Worm (Caenorhabditis elegans): Measurements from ENCODE around the gene Y40B10A.5.

The Y40B10A.5 gene

ce11 chrV:2055765-2056504, 10.1 kb upstream of the Y40B10A.5 start:
- TF ChIP-seq fkh-6 (tag; optimal IDR thresholded peaks at IDR 0.05) (no peak), dmd-4 (tag; optimal IDR thresholded peaks at IDR 0.05; ENCODE audit: borderline replicate concordance) (no peak), unc-42 (tag; optimal IDR thresholded peaks at IDR 0.05) (no peak), gmeb-2 (tag; optimal IDR thresholded peaks at IDR 0.05) (no peak), hlh-6 (tag; optimal IDR thresholded peaks at IDR 0.05) (no peak), eyg-1 (tag; optimal IDR thresholded peaks at IDR 0.05) (no peak), tbx-7 (tag; optimal IDR thresholded peaks at IDR 0.05) (no peak)

ce11 chrV:2054254-2054653, 8.4 kb upstream of the Y40B10A.5 start:
- TF ChIP-seq pros-1 (tag; optimal IDR thresholded peaks at IDR 0.05) (no peak), ceh-48 (tag; optimal IDR thresholded peaks at IDR 0.05) (no peak), fkh-10 (GFP tag; optimal IDR thresholded peaks at IDR 0.05) (no peak), ama-1 (optimal IDR thresholded peaks at IDR 0.05) (no peak), C08G9.2 (tag; optimal IDR thresholded peaks at IDR 0.05) (no peak), ceh-6 (GFP tag; optimal IDR thresholded peaks at IDR 0.05) (no peak), hlh-8 (tag; optimal IDR thresholded peaks at IDR 0.05) (no peak), unc-3 (GFP tag; conservative IDR thresholded peaks at IDR 0.05) (no peak), unc-3 (tag; optimal IDR thresholded peaks at IDR 0.05) (no peak), sox-2 (GFP tag; IDR thresholded peaks at IDR 0.05) (no peak), unc-86 (tag; optimal IDR thresholded peaks at IDR 0.05) (no peak), odd-2 (tag; optimal IDR thresholded peaks at IDR 0.05) (no peak), ceh-24 (tag; optimal IDR thresholded peaks at IDR 0.05) (no peak), nfya-1 (tag; optimal IDR thresholded peaks at IDR 0.05) (no peak), ceh-2 (tag; optimal IDR thresholded peaks at IDR 0.05) (no peak), ref-2 (tag; optimal IDR thresholded peaks at IDR 0.05) (no peak), ceh-22 (tag; optimal IDR thresholded peaks at IDR 0.05) (no peak), lim-6 (tag; optimal IDR thresholded peaks at IDR 0.05) (no peak)

- TF ChIP-seq hlh-8 (tag; optimal IDR thresholded peaks at IDR 0.05) (no peak), dve-1 (tag; optimal IDR thresholded peaks at IDR 0.05) (no peak), ceh-24 (tag; optimal IDR thresholded peaks at IDR 0.05) (no peak), fkh-10 (GFP tag; optimal IDR thresholded peaks at IDR 0.05) (no peak), eyg-1 (tag; optimal IDR thresholded peaks at IDR 0.05) (no peak), hlh-15 (tag; optimal IDR thresholded peaks at IDR 0.05) (no peak), lim-6 (tag; optimal IDR thresholded peaks at IDR 0.05) (no peak), ceh-9 (tag; optimal IDR thresholded peaks at IDR 0.05) (no peak), nhr-232 (tag; optimal IDR thresholded peaks at IDR 0.05) (no peak), hlh-13 (GFP tag; optimal IDR thresholded peaks at IDR 0.05) (no peak), ceh-31 (tag; optimal IDR thresholded peaks at IDR 0.05) (no peak), odd-2 (tag; optimal IDR thresholded peaks at IDR 0.05) (no peak), F13H6.1 (tag; optimal IDR thresholded peaks at IDR 0.05) (no peak)
These were observed 7.7 kb upstream of the Y40B10A.5 start, which contains the start of gene comt-5 for ce11 chrV:2053509-2053908. Gene comt-5, minus strand, starts transcription at chrV:2053609.

- TF ChIP-seq hlh-15 (tag; optimal IDR thresholded peaks at IDR 0.05), result no peak
- no peak for TF ChIP-seq syd-9 (tag; optimal IDR thresholded peaks at IDR 0.05)
- TF ChIP-seq fax-1 (tag; optimal IDR thresholded peaks at IDR 0.05), result no peak
- TF ChIP-seq ceh-6 (GFP tag; optimal IDR thresholded peaks at IDR 0.05), result no peak
- TF ChIP-seq sox-2 (GFP tag; IDR thresholded peaks at IDR 0.05), result no peak
- no peak for TF ChIP-seq ceh-48 (tag; optimal IDR thresholded peaks at IDR 0.05)
- TF ChIP-seq ceh-34 (tag; optimal IDR thresholded peaks at IDR 0.05), result no peak
- no peak for TF ChIP-seq ceh-45 (GFP tag; IDR thresholded peaks at IDR 0.05)
- TF ChIP-seq ceh-18 (tag; optimal IDR thresholded peaks at IDR 0.05), result no peak
- no peak for TF ChIP-seq F13H6.1 (tag; optimal IDR thresholded peaks at IDR 0.05)
- no peak for TF ChIP-seq ceh-22 (tag; optimal IDR thresholded peaks at IDR 0.05)
- TF ChIP-seq hlh-6 (tag; optimal IDR thresholded peaks at IDR 0.05), result no peak
- no peak for TF ChIP-seq madf-2 (tag; optimal IDR thresholded peaks at IDR 0.05)
- no peak for TF ChIP-seq ttx-3 (tag; optimal IDR thresholded peaks at IDR 0.05)
- TF ChIP-seq hlh-30 (tag; optimal IDR thresholded peaks at IDR 0.05; ENCODE audit: insufficient read depth), result no peak
- no peak for TF ChIP-seq nhr-11 (tag; optimal IDR thresholded peaks at IDR 0.05)
- no peak for TF ChIP-seq lim-6 (tag; optimal IDR thresholded peaks at IDR 0.05)
- no peak for TF ChIP-seq tbx-2 (tag; optimal IDR thresholded peaks at IDR 0.05)
- no peak for TF ChIP-seq che-1 (tag; optimal IDR thresholded peaks at IDR 0.05)
- no peak for TF ChIP-seq elt-4 (tag; optimal IDR thresholded peaks at IDR 0.05)
These were observed 5.7 kb upstream of the Y40B10A.5 start, which contains the start of gene Y40B10A.11 for ce11 chrV:2051507-2051906. Gene Y40B10A.11, minus strand, starts transcription at chrV:2051607.

Measured in whole organism, late embryonic.